Fruit fly (Drosophila melanogaster) whole organism, embryonic: ENCODE results near the gene CG5157.

Experiments
- Awh ChIP-seq: fragments of 200-800 bp; sonication (Bioruptor generic); IDR thresholded peaks from 2 replicates; pipeline ENCODE4, ENCODE4 v1.3.6; 2022; ENCODE audit warnings: missing biosample characterization, missing genetic modification characterization
- CG11093 ChIP-seq: fragments of 200-800 bp; sonication (Bioruptor generic); IDR thresholded peaks from 3 replicates; pipeline ENCODE4 v1.3.6; 2022; ENCODE audit warnings: missing biosample characterization, missing genetic modification characterization
- CG11398 ChIP-seq: fragments of 200-800 bp; sonication (Bioruptor generic); optimal IDR thresholded peaks from 2 replicates; lab custom pipeline; 2016; ENCODE audit warnings: missing biosample characterization, missing genetic modification characterization
- CG12071 ChIP-seq: fragments of 200-800 bp; sonication (Bioruptor generic); optimal IDR thresholded peaks from 3 replicates; lab custom pipeline; 2018; ENCODE audit warnings: missing biosample characterization, mild to moderate bottlenecking, missing genetic modification characterization
- CG12104 ChIP-seq: fragments of 200-800 bp; sonication (Bioruptor generic); optimal IDR thresholded peaks from 3 replicates; lab custom pipeline; 2016; ENCODE audit warnings: missing biosample characterization, missing genetic modification characterization
- CG13287 ChIP-seq: fragments of 200-800 bp; sonication (Bioruptor generic); IDR thresholded peaks from 2 replicates; pipeline ENCODE4 v1.3.6; 2022; ENCODE audit warnings: missing biosample characterization, missing genetic modification characterization; ENCODE audit not compliant: partially characterized antibody
- CG13296 ChIP-seq: fragments of 200-800 bp; sonication (Bioruptor generic); optimal IDR thresholded peaks from 3 replicates; lab custom pipeline; 2018; ENCODE audit warnings: missing biosample characterization, mild to moderate bottlenecking, missing genetic modification characterization
- CG13624 ChIP-seq: fragments of 200-800 bp; sonication (Bioruptor generic); optimal IDR thresholded peaks from 2 replicates; lab custom pipeline; 2016; ENCODE audit warnings: missing biosample characterization, missing genetic modification characterization
- CG14710 ChIP-seq: fragments of 200-800 bp; sonication (Bioruptor generic); optimal IDR thresholded peaks from 3 replicates; lab custom pipeline; 2019; ENCODE audit warnings: missing biosample characterization, mild to moderate bottlenecking, missing genetic modification characterization, moderate library complexity
- CG1529 ChIP-seq: fragments of 200-800 bp; sonication (Bioruptor generic); optimal IDR thresholded peaks from 3 replicates; lab custom pipeline; 2018; ENCODE audit warnings: missing biosample characterization, missing genetic modification characterization
- CG18599 ChIP-seq: fragments of 200-800 bp; sonication (Bioruptor generic); optimal IDR thresholded peaks from 3 replicates; lab custom pipeline; 2017; ENCODE audit warnings: missing biosample characterization, missing genetic modification characterization, mild to moderate bottlenecking, moderate library complexity, missing genetic modification reagents
- CG2202 ChIP-seq: fragments of 200-800 bp; sonication (Bioruptor generic); optimal IDR thresholded peaks from 2 replicates; lab custom pipeline; 2018; ENCODE audit warnings: missing biosample characterization, mild to moderate bottlenecking, missing genetic modification characterization
- CG3065 ChIP-seq: fragments of 200-800 bp; sonication (Bioruptor generic); optimal IDR thresholded peaks from 2 replicates; lab custom pipeline; 2016; ENCODE audit warnings: missing biosample characterization, missing genetic modification characterization
- CG34422 ChIP-seq: fragments of 200-800 bp; sonication (Bioruptor generic); IDR thresholded peaks from 3 replicates; pipeline ENCODE4 v1.3.6; 2022; ENCODE audit warnings: missing biosample characterization, missing genetic modification characterization
- CG4404 ChIP-seq: fragments of 200-800 bp; sonication (Bioruptor generic); IDR thresholded peaks from 2 replicates; pipeline ENCODE4 v1.3.6; 2022; ENCODE audit warnings: missing biosample characterization, missing genetic modification characterization
- CG4730 ChIP-seq: fragments of 200-800 bp; sonication (Bioruptor generic); IDR thresholded peaks from 2 replicates; pipeline ENCODE4 v1.3.6; 2022; ENCODE audit warnings: missing biosample characterization, missing genetic modification characterization
- CG4820 ChIP-seq: fragments of 200-800 bp; sonication (Bioruptor generic); optimal IDR thresholded peaks from 3 replicates; lab custom pipeline; 2016; ENCODE audit warnings: missing biosample characterization, missing genetic modification characterization
- CG6765 ChIP-seq: fragments of 200-800 bp; sonication (Bioruptor generic); optimal IDR thresholded peaks from 3 replicates; lab custom pipeline; 2017; ENCODE audit warnings: missing biosample characterization, mild to moderate bottlenecking, missing genetic modification characterization
- CG6813 ChIP-seq: fragments of 200-800 bp; sonication (Bioruptor generic); optimal IDR thresholded peaks from 2 replicates; lab custom pipeline; 2017; ENCODE audit warnings: missing biosample characterization, missing genetic modification characterization, mild to moderate bottlenecking, moderate library complexity, missing genetic modification reagents
- CG8765 ChIP-seq: fragments of 200-800 bp; sonication (Bioruptor generic); IDR thresholded peaks from 2 replicates; pipeline ENCODE4 v1.3.6; 2022; ENCODE audit warnings: missing biosample characterization, missing genetic modification characterization
- CG9609 ChIP-seq: fragments of 200-800 bp; sonication (Bioruptor generic); optimal IDR thresholded peaks from 3 replicates; lab custom pipeline; 2016; ENCODE audit warnings: missing biosample characterization, missing genetic modification characterization
- CG9797 ChIP-seq: fragments of 200-800 bp; sonication (Bioruptor generic); optimal IDR thresholded peaks from 3 replicates; lab custom pipeline; 2018; ENCODE audit warnings: missing biosample characterization, mild to moderate bottlenecking, missing genetic modification characterization
- CG9932 ChIP-seq: fragments of 200-800 bp; sonication (Bioruptor generic); IDR thresholded peaks from 2 replicates; pipeline ENCODE4 v1.3.6; 2022; ENCODE audit warnings: missing biosample characterization, missing genetic modification characterization
- Chrac-16 ChIP-seq: fragments of 200-800 bp; sonication (Bioruptor generic); optimal IDR thresholded peaks from 3 replicates; lab custom pipeline; 2016; ENCODE audit warnings: missing biosample characterization, missing genetic modification characterization
- Dek ChIP-seq: fragments of 200-800 bp; sonication (Bioruptor generic); optimal IDR thresholded peaks from 3 replicates; lab custom pipeline; 2019; ENCODE audit warnings: missing biosample characterization, mild to moderate bottlenecking, missing genetic modification characterization, moderate library complexity
- Dp ChIP-seq: fragments of 200-800 bp; sonication (Bioruptor generic); optimal IDR thresholded peaks from 2 replicates; lab custom pipeline; 2018; ENCODE audit warnings: missing biosample characterization, mild to moderate bottlenecking, missing genetic modification characterization, moderate library complexity
- E2f2 ChIP-seq: fragments of 200-800 bp; sonication (Bioruptor generic); IDR thresholded peaks from 2 replicates; pipeline ENCODE4 v1.3.6; 2022; ENCODE audit warnings: missing biosample characterization, missing genetic modification characterization
- HLHmδ ChIP-seq: fragments of 200-800 bp; sonication (Bioruptor generic); optimal IDR thresholded peaks from 2 replicates; lab custom pipeline; 2018; ENCODE audit warnings: missing biosample characterization, mild to moderate bottlenecking, missing genetic modification characterization, moderate library complexity
- Lpt ChIP-seq: fragments of >200 bp; optimal IDR thresholded peaks from 2 replicates; lab custom pipeline; 2018; ENCODE audit warnings: missing biosample characterization, missing genetic modification characterization
- NK7.1 ChIP-seq: fragments of 200-800 bp; sonication (Bioruptor generic); optimal IDR thresholded peaks from 3 replicates; lab custom pipeline; 2016; ENCODE audit warnings: missing biosample characterization, missing genetic modification characterization
- Sin3A ChIP-seq: fragments of >200 bp; optimal IDR thresholded peaks from 2 replicates; lab custom pipeline; 2018
- ap ChIP-seq: fragments of 200-800 bp; sonication (Bioruptor generic); IDR thresholded peaks from 2 replicates; pipeline ENCODE4 v1.3.6; 2022; ENCODE audit warnings: missing biosample characterization, missing genetic modification characterization
- ara ChIP-seq: fragments of 200-800 bp; sonication (Bioruptor generic); IDR thresholded peaks from 2 replicates; pipeline ENCODE4 v1.3.6; 2022; ENCODE audit warnings: missing biosample characterization, missing genetic modification characterization
- cg ChIP-seq: fragments of 200-800 bp; sonication (Bioruptor generic); optimal IDR thresholded peaks from 3 replicates; lab custom pipeline; 2019; ENCODE audit warnings: missing biosample characterization, mild to moderate bottlenecking, missing genetic modification characterization, moderate library complexity
- dimm ChIP-seq: fragments of 200-800 bp; sonication (Bioruptor generic); IDR thresholded peaks from 2 replicates; pipeline ENCODE4 v1.3.6; 2022; ENCODE audit warnings: missing biosample characterization, missing genetic modification characterization
- dm ChIP-seq: fragments of 200-800 bp; sonication (Bioruptor generic); optimal IDR thresholded peaks from 3 replicates; lab custom pipeline; 2016; ENCODE audit warnings: missing biosample characterization, missing genetic modification characterization
- esg ChIP-seq: fragments of 200-800 bp; sonication (Bioruptor generic); conservative IDR thresholded peaks from 2 replicates; pipeline ENCODE4 v1.3.6; 2022; ENCODE audit warnings: missing biosample characterization, missing genetic modification characterization
- exex ChIP-seq: fragments of 200-800 bp; sonication (Bioruptor generic); optimal IDR thresholded peaks from 4 replicates; lab custom pipeline; 2018; ENCODE audit warnings: missing biosample characterization, mild to moderate bottlenecking, missing genetic modification characterization, moderate library complexity
- gfzf ChIP-seq: fragments of 200-800 bp; sonication (Bioruptor generic); optimal IDR thresholded peaks from 2 replicates; lab custom pipeline; 2016; ENCODE audit warnings: missing biosample characterization, mild to moderate bottlenecking, missing genetic modification characterization, moderate library complexity
- hbn ChIP-seq: fragments of 200-800 bp; sonication (Bioruptor generic); IDR thresholded peaks from 2 replicates; pipeline ENCODE4 v1.3.6; 2022; ENCODE audit warnings: missing biosample characterization, missing genetic modification characterization; ENCODE audit not compliant: partially characterized antibody
- onecut ChIP-seq: fragments of 200-800 bp; sonication (Bioruptor generic); IDR thresholded peaks from 2 replicates; pipeline ENCODE4 v1.3.6; 2022; ENCODE audit warnings: missing biosample characterization, missing genetic modification characterization
- pros ChIP-seq: fragments of 200-800 bp; sonication (Bioruptor generic); optimal IDR thresholded peaks from 3 replicates; lab custom pipeline; 2019; ENCODE audit warnings: missing biosample characterization, mild to moderate bottlenecking, missing genetic modification characterization, moderate library complexity
- pum ChIP-seq: fragments of 200-800 bp; sonication (Bioruptor generic); optimal IDR thresholded peaks from 2 replicates; lab custom pipeline; 2016; ENCODE audit warnings: missing biosample characterization, missing genetic modification characterization
- pzg ChIP-seq: fragments of 200-800 bp; sonication (Bioruptor generic); optimal IDR thresholded peaks from 3 replicates; lab custom pipeline; 2018; ENCODE audit warnings: missing biosample characterization, mild to moderate bottlenecking, missing genetic modification characterization, moderate library complexity
- ranshi ChIP-seq: fragments of 200-800 bp; sonication (Bioruptor generic); IDR thresholded peaks from 2 replicates; pipeline ENCODE4 v1.3.6; 2022; ENCODE audit warnings: missing biosample characterization, missing genetic modification characterization
- repo ChIP-seq: fragments of 200-800 bp; sonication (Bioruptor generic); optimal IDR thresholded peaks from 2 replicates; lab custom pipeline; 2016; ENCODE audit warnings: missing biosample characterization, missing genetic modification characterization
- ro ChIP-seq: fragments of 200-800 bp; sonication (Bioruptor generic); IDR thresholded peaks from 2 replicates; pipeline ENCODE4 v1.3.6; 2022; ENCODE audit warnings: missing biosample characterization, missing genetic modification characterization
- slbo ChIP-seq: fragments of 200-800 bp; sonication (Bioruptor generic); IDR thresholded peaks from 2 replicates; pipeline ENCODE4 v1.3.6; 2022; ENCODE audit warnings: missing biosample characterization, missing genetic modification characterization
- trem ChIP-seq: fragments of 200-800 bp; optimal IDR thresholded peaks from 3 replicates; lab custom pipeline; 2019; ENCODE audit warnings: missing biosample characterization, mild to moderate bottlenecking, missing genetic modification characterization, moderate library complexity
- vnd ChIP-seq: fragments of 200-800 bp; sonication (Bioruptor generic); IDR thresholded peaks from 3 replicates; pipeline ENCODE4 v1.3.6; 2022; ENCODE audit warnings: missing biosample characterization, missing genetic modification characterization; ENCODE audit not compliant: partially characterized antibody
- wdn ChIP-seq: fragments of 200-800 bp; sonication (Bioruptor generic); IDR thresholded peaks from 2 replicates; pipeline ENCODE4 v1.3.6; 2022; ENCODE audit warnings: missing biosample characterization, missing genetic modification characterization
- wek ChIP-seq: fragments of 200-800 bp; sonication (Bioruptor generic); optimal IDR thresholded peaks from 3 replicates; lab custom pipeline; 2018; ENCODE audit warnings: missing biosample characterization, mild to moderate bottlenecking, missing genetic modification characterization, moderate library complexity

The CG5157 gene

DNA sequence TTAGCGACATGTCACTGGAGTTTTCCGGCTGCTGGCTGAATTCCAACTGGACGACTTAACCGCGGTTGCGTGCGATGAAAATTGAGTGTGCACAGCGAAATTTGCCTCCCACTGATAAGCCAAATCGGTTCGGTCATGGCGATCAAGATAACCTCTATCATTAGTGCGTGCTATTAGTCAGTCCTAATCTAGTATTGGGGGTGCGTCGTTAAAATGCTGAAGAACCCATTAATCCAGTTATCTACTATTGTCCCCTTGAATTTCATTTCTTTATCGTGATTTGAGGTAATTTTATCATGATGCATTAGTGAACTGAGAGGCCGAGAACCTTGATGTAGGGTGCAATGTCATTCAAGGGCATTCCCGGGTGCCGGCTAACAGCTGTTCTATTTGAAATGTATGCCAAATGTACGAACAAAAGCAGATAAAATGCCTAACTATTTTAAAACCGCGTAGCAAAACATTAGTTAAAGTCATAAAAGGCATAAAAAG lies 9.2 kb downstream of the CG5157 start, which contains the start of gene Pgm1 (continued):
- peak; percentile 82 for TF ChIP-seq slbo (GFP tag; lab: Robert Waterston, UW)
- TF ChIP-seq CG12104 (GFP tag; lab: Kevin White, UChicago): peak; percentile 22
- TF ChIP-seq vnd (GFP tag; lab: Robert Waterston, UW): no peak
- TF ChIP-seq esg (GFP tag; lab: Robert Waterston, UW): peak; percentile 78
- TF ChIP-seq CG6765 (GFP tag; lab: Kevin White, UChicago): peak; percentile 74
- peak; percentile 74 for TF ChIP-seq CG4820 (GFP tag; lab: Kevin White, UChicago)
- peak; percentile 45 for TF ChIP-seq CG14710
- no peak; the same call in 1 of the 2 replicates for TF ChIP-seq CG9932 (GFP tag; lab: Robert Waterston, UW)
- no peak for TF ChIP-seq dimm (GFP tag; lab: Robert Waterston, UW)
- peak; percentile 89 for TF ChIP-seq repo
- peak; percentile 61 for TF ChIP-seq CG34422
- peak; percentile 77 for TF ChIP-seq dm
- peak; percentile 68 for TF ChIP-seq Dek (tag; lab: Kevin White, UChicago)

DNA sequence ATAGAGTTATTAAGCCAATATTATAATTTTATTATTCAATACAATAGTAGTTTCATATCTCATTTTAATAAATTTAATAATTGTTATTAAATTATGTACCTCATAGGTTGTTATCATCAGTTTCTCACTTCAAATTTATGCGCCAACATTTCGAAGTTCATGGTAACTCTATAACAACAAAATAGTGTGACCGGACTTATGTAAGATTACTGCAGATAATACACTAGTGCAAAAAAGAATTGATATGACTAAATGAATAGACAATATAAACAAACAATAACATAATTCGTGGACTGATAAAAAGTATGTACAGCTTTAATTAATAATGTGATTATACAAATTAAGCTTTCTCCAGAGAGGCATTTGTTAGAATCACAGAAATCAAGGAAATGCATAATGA lies 15.9 kb downstream of the CG5157 start, which contains the start of gene Strump:
Gene Strump (plus strand): TSS at position 212 of the 400 bp plus-strand sequence.
- TF ChIP-seq CG6813 (GFP tag; lab: Kevin White, UChicago): no peak
- TF ChIP-seq wdn: no peak
- TF ChIP-seq E2f2 (GFP tag; lab: Robert Waterston, UW): peak; percentile 95
- TF ChIP-seq Lpt (GFP tag; lab: Kevin White, UChicago): no peak
- TF ChIP-seq wek (GFP tag; lab: Kevin White, UChicago): no peak
- peak; percentile 81 for TF ChIP-seq gfzf (GFP tag; lab: Kevin White, UChicago)
- TF ChIP-seq trem (tag; lab: Kevin White, UChicago): peak; percentile 32
- no peak for TF ChIP-seq ro
- no peak for TF ChIP-seq ara (GFP tag; lab: Robert Waterston, UW)
- TF ChIP-seq CG8765 (GFP tag; lab: Robert Waterston, UW): no peak
- TF ChIP-seq hbn: no peak
- no peak for TF ChIP-seq exex
- TF ChIP-seq cg (GFP tag; lab: Kevin White, UChicago): no peak
- no peak for TF ChIP-seq ranshi (GFP tag; lab: Robert Waterston, UW)
- TF ChIP-seq CG4730 (GFP tag; lab: Robert Waterston, UW): no peak
- no peak for TF ChIP-seq ap (GFP tag; lab: Robert Waterston, UW)
- no peak for TF ChIP-seq Chrac-16 (GFP tag; lab: Kevin White, UChicago)
- TF ChIP-seq CG1529 (GFP tag; lab: Kevin White, UChicago): no peak
- TF ChIP-seq NK7.1 (GFP tag; lab: Kevin White, UChicago): no peak
- no peak for TF ChIP-seq CG3065 (GFP tag; lab: Kevin White, UChicago)
- no peak for TF ChIP-seq CG2202 (tag; lab: Kevin White, UChicago)
- no peak for TF ChIP-seq CG11398 (GFP tag; lab: Kevin White, UChicago)
- TF ChIP-seq Sin3A (lab: Kevin White, UChicago): no peak
- peak; percentile 73 for TF ChIP-seq pzg (GFP tag; lab: Kevin White, UChicago)
- no peak for TF ChIP-seq CG18599 (GFP tag; lab: Kevin White, UChicago)
- TF ChIP-seq pum (GFP tag; lab: Kevin White, UChicago): no peak
- no peak for TF ChIP-seq CG4404
- TF ChIP-seq CG13287 (GFP tag; lab: Robert Waterston, UW): peak; percentile 17; the same call in 1 of the 2 replicates
- no peak for TF ChIP-seq HLHmδ (GFP tag; lab: Kevin White, UChicago)
- no peak for TF ChIP-seq Awh
- no peak for TF ChIP-seq CG9609
- no peak for TF ChIP-seq CG13624 (GFP tag; lab: Kevin White, UChicago)
- no peak for TF ChIP-seq pros
- TF ChIP-seq CG13296 (GFP tag; lab: Kevin White, UChicago): no peak
- TF ChIP-seq onecut (GFP tag; lab: Robert Waterston, UW): no peak
- peak; percentile 97 for TF ChIP-seq Dp (GFP tag; lab: Kevin White, UChicago)
- no peak for TF ChIP-seq CG11093 (GFP tag; lab: Robert Waterston, UW)
- TF ChIP-seq CG9797: peak; percentile 70
- no peak for TF ChIP-seq CG12071 (GFP tag; lab: Kevin White, UChicago)
